Worm (Caenorhabditis elegans) whole organism, L4 larva: Measurements from ENCODE around the gene srv-24.

ENCODE experiments used
- Y48G9A.11 ChIP-seq: fragments of 200-800 bp; sonication (Bioruptor generic); IDR thresholded peaks from 2 replicates; pipeline ENCODE4 v1.3.6; 2022; ENCODE audit warnings: missing genetic modification reagents, missing genetic modification characterization, missing compliant biosample characterization
- Y5F2A.4 ChIP-seq: fragments of 200-800 bp; sonication (Bioruptor generic); optimal IDR thresholded peaks from 2 replicates; lab custom pipeline; 2018; ENCODE audit warnings: mild to moderate bottlenecking, missing genetic modification characterization, missing compliant biosample characterization
- Y75B8A.6 ChIP-seq: fragments of 200-800 bp; sonication (Bioruptor generic); IDR thresholded peaks from 2 replicates; pipeline ENCODE4 v1.3.6; 2022; ENCODE audit warnings: missing genetic modification reagents, missing genetic modification characterization, missing compliant biosample characterization
- ZK546.5 ChIP-seq, 2 experiments: sonication (generic microtip); optimal IDR thresholded peaks; 2 replicates each; lab custom pipeline; 2017; ENCODE audit warnings: missing biosample characterization in 2 of 2, missing genetic modification characterization in 2 of 2
- aha-1 ChIP-seq: fragments of 150-350 bp; peaks from one replicate; lab custom pipeline; 2014; ENCODE audit warnings: missing biosample characterization, missing genetic modification characterization
- arid-1 ChIP-seq: fragments of 200-800 bp; sonication (Bioruptor generic); conservative IDR thresholded peaks from 2 replicates; pipeline ENCODE4 v1.3.6; 2022; ENCODE audit warnings: missing genetic modification reagents, missing genetic modification characterization, missing compliant biosample characterization
- attf-4 ChIP-seq: sonication (generic microtip); optimal IDR thresholded peaks from 3 replicates; lab custom pipeline; 2017; ENCODE audit warnings: missing biosample characterization, missing genetic modification characterization
- daf-16 ChIP-seq, 3 experiments: sonication (generic microtip); optimal IDR thresholded peaks; 2 replicates each; lab custom pipeline; 2016 to 2017; ENCODE audit warnings: missing genetic modification characterization in 3 of 3, missing genetic modification reagents in 3 of 3, mild to moderate bottlenecking in 2 of 3, missing compliant biosample characterization in 2 of 3, missing biosample characterization in 1 of 3, moderate library complexity in 1 of 3
- daf-19 ChIP-seq: fragments of 200-800 bp; sonication (Bioruptor generic); conservative IDR thresholded peaks from 2 replicates; pipeline ENCODE4 v1.3.6; 2022; ENCODE audit warnings: missing genetic modification characterization, missing compliant biosample characterization
- dmd-8 ChIP-seq: fragments of 200-800 bp; sonication (Bioruptor generic); IDR thresholded peaks from 2 replicates; pipeline ENCODE4 v1.3.6; 2022; ENCODE audit warnings: missing genetic modification characterization, missing compliant biosample characterization
- dpl-1 ChIP-seq: fragments of 150-350 bp; optimal IDR thresholded peaks from 2 replicates; lab custom pipeline; 2014; ENCODE audit warnings: missing biosample characterization, missing genetic modification reagents, missing genetic modification characterization
- fkh-10 ChIP-seq: fragments of 150-350 bp; optimal IDR thresholded peaks from 2 replicates; lab custom pipeline; 2014; ENCODE audit warnings: missing biosample characterization, missing genetic modification reagents, missing genetic modification characterization
- hif-1 ChIP-seq, 2 experiments: sonication (generic microtip); optimal IDR thresholded peaks; 2 replicates each; lab custom pipeline; 2016 to 2017; ENCODE audit warnings: missing compliant biosample characterization in 2 of 2, missing genetic modification characterization in 2 of 2, missing genetic modification reagents in 2 of 2, missing genotype in 2 of 2, mild to moderate bottlenecking in 1 of 2
- hlh-30 ChIP-seq: sonication (generic microtip); optimal IDR thresholded peaks from 2 replicates; lab custom pipeline; 2017; ENCODE audit warnings: antibody characterized with exemption, mild to moderate bottlenecking, missing genetic modification characterization, missing compliant biosample characterization; ENCODE audit not compliant: insufficient read depth
- lim-7 ChIP-seq: fragments of 200-800 bp; sonication (Bioruptor generic); IDR thresholded peaks from 2 replicates; pipeline ENCODE4 v1.3.6; 2022; ENCODE audit warnings: missing genetic modification characterization, missing compliant biosample characterization
- lin-1 ChIP-seq: fragments of 200-800 bp; sonication (Bioruptor generic); IDR thresholded peaks from 2 replicates; pipeline ENCODE4 v1.3.6; 2022; ENCODE audit warnings: missing genetic modification reagents, missing genetic modification characterization, missing compliant biosample characterization
- lin-13 ChIP-seq: fragments of 150-350 bp; optimal IDR thresholded peaks from 2 replicates; lab custom pipeline; 2014; ENCODE audit warnings: missing biosample characterization, missing genetic modification reagents, missing genetic modification characterization
- lin-15B ChIP-seq: fragments of 150-350 bp; sonication (generic microtip); optimal IDR thresholded peaks from 3 replicates; lab custom pipeline; 2014; ENCODE audit warnings: missing biosample characterization, missing genetic modification characterization
- mes-2 ChIP-seq: sonication (generic microtip); optimal IDR thresholded peaks from 2 replicates; lab custom pipeline; 2016; ENCODE audit warnings: missing genotype, mild to moderate bottlenecking, missing genetic modification characterization, missing compliant biosample characterization; ENCODE audit not compliant: poor library complexity, severe bottlenecking
- mxl-2 ChIP-seq: fragments of 200-800 bp; sonication (Bioruptor generic); conservative IDR thresholded peaks from 2 replicates; pipeline ENCODE4 v1.3.6; 2022; ENCODE audit warnings: missing genetic modification reagents, missing genetic modification characterization, missing compliant biosample characterization
- mxl-3 ChIP-seq: fragments of 200-800 bp; sonication (Bioruptor generic); optimal IDR thresholded peaks from 2 replicates; lab custom pipeline; 2018; ENCODE audit warnings: mild to moderate bottlenecking, missing genetic modification characterization, missing compliant biosample characterization
- nhr-41 ChIP-seq: fragments of 200-800 bp; sonication (Bioruptor generic); IDR thresholded peaks from 2 replicates; pipeline ENCODE4 v1.3.6; 2022; ENCODE audit warnings: missing genetic modification reagents, missing genetic modification characterization, missing compliant biosample characterization
- nhr-42 ChIP-seq: fragments of 200-800 bp; sonication (Bioruptor generic); IDR thresholded peaks from 2 replicates; pipeline ENCODE4 v1.3.6; 2022; ENCODE audit warnings: missing genetic modification characterization, missing compliant biosample characterization
- nhr-77 ChIP-seq: fragments of 150-350 bp; optimal IDR thresholded peaks from 2 replicates; lab custom pipeline; 2014; ENCODE audit warnings: missing biosample characterization, missing genetic modification characterization
- pha-4 ChIP-seq, 2 experiments: fragments of 150-350 bp in 1 of 2; fragments of 200-800 bp in 1 of 2; sonication (Bioruptor generic) in 1 of 2; IDR thresholded peaks in 1 of 2; optimal IDR thresholded peaks in 1 of 2; 2 replicates each; pipeline versions ENCODE4 v1.3.6 to Lab custom; 2014 to 2022; ENCODE audit warnings: missing genetic modification characterization in 2 of 2, missing genetic modification reagents in 2 of 2, missing biosample characterization in 1 of 2, missing compliant biosample characterization in 1 of 2
- saeg-2 ChIP-seq: fragments of 200-800 bp; sonication (Bioruptor generic); IDR thresholded peaks from 2 replicates; pipeline ENCODE4 v1.3.6; 2022; ENCODE audit warnings: missing genetic modification reagents, missing genetic modification characterization, missing compliant biosample characterization
- snpc-4 ChIP-seq: fragments of 150-350 bp; optimal IDR thresholded peaks from 2 replicates; lab custom pipeline; 2014; ENCODE audit warnings: missing biosample characterization, missing genetic modification characterization
- tag-97 ChIP-seq: fragments of 200-800 bp; sonication (Bioruptor generic); IDR thresholded peaks from 2 replicates; pipeline ENCODE4 v1.3.6; 2022; ENCODE audit warnings: missing genetic modification characterization, missing compliant biosample characterization
- tra-1 ChIP-seq: fragments of 200-800 bp; sonication (Bioruptor generic); IDR thresholded peaks from 2 replicates; pipeline ENCODE4 v1.3.6; 2022; ENCODE audit warnings: missing genetic modification reagents, missing genetic modification characterization, missing compliant biosample characterization
- unc-62 ChIP-seq, 3 experiments: fragments of 150-350 bp in 1 of 3; sonication (generic microtip); optimal IDR thresholded peaks in 2 of 3; peaks in 1 of 3; 1 replicate in 1 of 3; 2 replicates in 2 of 3; lab custom pipeline; 2014 to 2017; ENCODE audit warnings: missing biosample characterization in 3 of 3, missing genetic modification characterization in 3 of 3, missing genetic modification reagents in 3 of 3, missing genotype in 1 of 3
- zfp-2 ChIP-seq: sonication (generic microtip); optimal IDR thresholded peaks from 2 replicates; lab custom pipeline; 2016; ENCODE audit warnings: mild to moderate bottlenecking, missing genetic modification characterization, missing compliant biosample characterization
- zip-2 ChIP-seq: fragments of 150-350 bp; optimal IDR thresholded peaks from 2 replicates; lab custom pipeline; 2014; ENCODE audit warnings: missing biosample characterization, missing genetic modification characterization
- ztf-11 ChIP-seq: fragments of 150-350 bp; optimal IDR thresholded peaks from 2 replicates; lab custom pipeline; 2014; ENCODE audit warnings: missing biosample characterization, missing genetic modification characterization

Gene srv-24

DNA sequence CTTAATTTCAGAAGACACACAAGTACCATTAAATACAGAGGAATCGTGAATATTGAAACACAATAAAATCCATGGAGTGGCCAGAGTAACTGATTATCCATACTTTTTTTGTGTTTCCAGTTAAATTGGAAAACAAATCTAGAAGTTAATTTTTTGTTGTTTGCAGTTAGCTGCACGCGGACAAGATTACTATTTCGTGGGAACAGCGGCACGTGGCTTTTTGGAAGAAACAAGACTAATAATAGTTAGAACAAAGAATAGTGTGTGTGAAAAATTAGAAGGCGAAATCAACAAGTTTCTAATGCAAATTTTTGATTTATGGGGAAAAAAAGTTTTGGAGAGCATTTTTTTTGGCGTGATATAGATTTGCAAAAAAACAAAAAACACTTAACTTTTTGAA is 24.1 kb downstream of the srv-24 start, which contains the start of gene srv-29:
Gene srv-29 (minus strand): TSS at position 101 of the 400 bp plus-strand sequence.
- no peak for TF ChIP-seq saeg-2 (GFP tag; lab: Robert Waterston, UW)
- no peak for TF ChIP-seq dmd-8 (GFP tag; lab: Robert Waterston, UW)
- no peak for TF ChIP-seq nhr-41
- TF ChIP-seq ztf-11: no peak
- TF ChIP-seq Y5F2A.4 (GFP tag; lab: Kevin White, UChicago): no peak

DNA sequence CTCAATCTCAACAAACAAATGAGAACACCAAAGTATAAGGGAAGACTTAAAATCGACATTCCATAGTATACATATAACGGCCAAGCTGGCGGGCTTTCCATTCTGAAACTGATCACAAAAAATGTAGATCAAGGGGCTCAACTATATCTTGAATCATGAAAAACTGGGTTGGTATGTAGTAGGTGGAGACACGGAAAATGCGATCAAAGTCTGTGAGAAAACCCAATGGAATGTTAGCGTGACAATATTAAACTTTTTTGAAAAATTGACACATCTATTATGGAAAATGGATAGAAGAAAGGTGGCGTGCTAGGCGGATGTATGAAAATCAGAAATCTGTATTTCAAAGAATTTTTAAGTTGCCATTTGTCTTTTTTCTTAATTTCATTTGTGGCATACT is 27.4 kb downstream of the srv-24 start, which contains the start of gene srv-28:
Gene srv-28 (minus strand): TSS at position 101 of the 400 bp plus-strand sequence.
- TF ChIP-seq unc-62 (GFP tag; optimal IDR thresholded peaks at IDR 0.05 in 1 of 2; lab: Kevin White, UChicago) (peak in 1 of 2 experiments; percentile 33), unc-62 (tag; optimal IDR thresholded peaks at IDR 0.05; lab: Kevin White, UChicago) (no peak), lim-7 (GFP tag; lab: Robert Waterston, UW) (no peak), aha-1 (tag; lab: Kevin White, UChicago) (peak; percentile 7), dmd-8 (GFP tag; lab: Robert Waterston, UW) (no peak), fkh-10 (GFP tag; lab: Kevin White, UChicago) (no peak), zip-2 (no peak), arid-1 (GFP tag; lab: Robert Waterston, UW) (no peak), tra-1 (no peak), mxl-3 (no peak), Y48G9A.11 (GFP tag; lab: Robert Waterston, UW) (no peak)

DNA sequence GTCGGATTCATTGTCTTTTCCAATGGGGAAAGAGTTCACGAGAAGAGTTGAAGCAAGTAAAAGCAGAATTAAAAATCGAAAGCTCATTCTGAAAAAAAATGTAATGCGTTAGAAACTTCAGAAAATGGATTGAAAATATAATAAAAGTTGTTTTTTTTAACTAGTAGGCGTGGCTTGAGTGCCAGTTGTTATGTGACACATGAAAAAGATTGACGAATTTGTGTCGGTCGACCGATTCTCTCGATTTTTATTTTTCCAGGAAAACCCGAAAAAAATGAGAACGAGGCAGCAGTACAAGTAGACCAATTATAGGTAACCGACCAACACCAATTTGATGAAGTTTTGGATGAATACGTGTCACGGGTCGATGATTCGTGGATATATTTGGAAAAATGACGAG is 30.9 kb downstream of the srv-24 start, which contains the start of gene nlp-16:
Gene nlp-16 (minus strand): TSS at position 101 of the 400 bp plus-strand sequence.
- TF ChIP-seq zfp-2 (tag; lab: Kevin White, UChicago) (no peak), lin-13 (GFP tag; lab: Kevin White, UChicago) (no peak), Y75B8A.6 (no peak), dpl-1 (GFP tag; lab: Kevin White, UChicago) (no peak), nhr-42 (GFP tag; lab: Robert Waterston, UW) (no peak), zip-2 (no peak), Y48G9A.11 (GFP tag; lab: Robert Waterston, UW) (no peak), daf-19 (no peak), ZK546.5 (tag; optimal IDR thresholded peaks at IDR 0.05; lab: Kevin White, UChicago) (no peak), mxl-3 (no peak), mxl-2 (no peak), attf-4 (no peak), hlh-30 (tag; lab: Kevin White, UChicago) (no peak), snpc-4 (tag; lab: Kevin White, UChicago) (no peak)
- TF ChIP-seq, all 104 proteins: peak for 0

DNA sequence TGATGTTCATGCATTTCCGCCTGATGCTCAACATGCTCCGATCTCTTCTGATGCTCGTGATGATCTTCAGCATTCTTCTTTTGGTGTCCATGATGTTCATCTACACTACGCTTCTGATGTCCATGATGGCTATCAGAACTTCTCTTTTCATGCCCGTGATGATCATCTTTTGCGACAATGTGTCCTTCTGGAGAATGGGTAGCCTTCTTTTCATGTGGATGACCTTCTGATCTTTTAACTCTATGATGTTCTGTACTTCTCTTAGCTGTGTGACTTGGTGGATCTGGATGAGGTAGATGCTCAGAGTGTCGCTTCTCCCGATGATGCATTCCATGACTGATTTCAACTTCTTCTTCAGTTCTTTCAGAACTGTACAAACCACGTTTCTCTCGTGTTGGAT is 31.7 kb downstream of the srv-24 start:
- TF ChIP-seq unc-62 (GFP tag; optimal IDR thresholded peaks at IDR 0.05 in 1 of 2; lab: Kevin White, UChicago) (peak in 1 of 2 experiments; percentile 90), unc-62 (tag; optimal IDR thresholded peaks at IDR 0.05; lab: Kevin White, UChicago) (no peak), mes-2 (tag; lab: Kevin White, UChicago) (no peak), daf-16 (GFP tag; optimal IDR thresholded peaks at IDR 0.05; lab: Kevin White, UChicago) (no peak), daf-16 (tag; optimal IDR thresholded peaks at IDR 0.05; lab: Kevin White, UChicago) (no peak), pha-4 (GFP tag; IDR thresholded peaks at IDR 0.05; lab: Robert Waterston, UW) (no peak), pha-4 (tag; optimal IDR thresholded peaks at IDR 0.05; lab: Kevin White, UChicago) (no peak), hif-1 (tag; optimal IDR thresholded peaks at IDR 0.05; lab: Kevin White, UChicago) (no peak), nhr-77 (tag; lab: Kevin White, UChicago) (no peak), zip-2 (no peak), tag-97 (GFP tag; lab: Robert Waterston, UW) (no peak)
- TF ChIP-seq, all 104 proteins: peak for 1

DNA sequence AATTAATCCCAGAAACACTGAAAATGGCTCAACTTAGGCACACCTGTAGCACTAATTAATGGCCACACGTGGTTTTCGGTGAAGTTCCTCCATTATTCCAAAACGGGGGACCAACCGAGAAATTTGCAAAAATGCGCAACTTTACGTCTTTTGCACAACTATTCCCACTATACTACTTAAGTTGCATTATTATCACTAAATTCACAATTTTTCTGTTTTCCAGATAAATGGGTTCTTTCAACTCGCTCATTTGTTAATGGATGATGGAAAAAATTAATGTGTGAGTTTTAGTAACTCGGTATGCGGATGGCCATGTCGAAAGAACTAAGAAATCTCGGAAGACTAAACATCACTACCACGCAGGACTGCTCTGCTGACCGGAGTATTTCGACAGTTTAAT is 36.0 kb downstream of the srv-24 start, which contains the start of gene T13A10.64:
Gene T13A10.64 (plus strand): TSS at position 301 of the 400 bp plus-strand sequence.
- TF ChIP-seq lin-15B (no peak), snpc-4 (tag; lab: Kevin White, UChicago) (no peak), lin-1 (GFP tag; lab: Robert Waterston, UW) (no peak)
